Fruit fly (Drosophila melanogaster): ENCODE results near the gene CG34051.
A peak's percentile ranks its signal among the peaks of the same experiment; 100 is the strongest.

Gene CG34051

DNA sequence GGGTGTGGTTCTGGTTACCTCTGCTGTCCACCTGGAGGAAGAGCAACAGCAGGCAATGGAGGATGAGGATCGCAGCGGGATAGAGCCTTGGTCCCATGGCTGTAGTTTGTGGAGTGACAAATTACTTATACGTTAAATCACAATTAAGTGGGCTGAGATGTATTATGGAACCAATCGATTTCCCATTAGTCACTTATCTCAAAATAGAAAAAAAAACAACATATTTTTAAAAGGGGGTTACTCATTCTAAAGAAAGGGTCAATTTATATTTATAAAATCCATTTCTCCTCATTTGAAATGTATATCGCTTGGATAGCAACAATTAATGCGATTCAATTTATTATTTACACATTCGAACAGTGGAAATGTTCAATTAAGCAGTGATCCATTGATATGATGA is at the start of gene CG34051:
TSS of gene CG34051 (minus strand) at position 101 of the 400 bp plus-strand sequence.
- TF ChIP-seq Snoo (tag; optimal IDR thresholded peaks at IDR 0.05) (no peak), CG12605 (GFP tag; IDR thresholded peaks at IDR 0.05) (no peak), CG8301 (tag; optimal IDR thresholded peaks at IDR 0.05) (no peak), CG34367 (tag; optimal IDR thresholded peaks at IDR 0.05) (no peak), CG14655 (GFP tag; optimal IDR thresholded peaks at IDR 0.05) (no peak), rn (GFP tag; IDR thresholded peaks at IDR 0.05) (no peak), Ets98B (GFP tag; IDR thresholded peaks at IDR 0.05) (no peak)

dm6 chr2L:20005064-20005463 is 44.2 kb upstream of the CG34051 start:
- TF ChIP-seq CG32121 (GFP tag; IDR thresholded peaks at IDR 0.05) = no peak
- no peak for TF ChIP-seq EcR (GFP tag; optimal IDR thresholded peaks at IDR 0.05)
- TF ChIP-seq CG4496 (GFP tag; IDR thresholded peaks at IDR 0.05) = no peak
- no peak for TF ChIP-seq CG13204 (GFP tag; optimal IDR thresholded peaks at IDR 0.05)
- TF ChIP-seq fd96Ca (GFP tag; IDR thresholded peaks at IDR 0.05) = no peak
- no peak for TF ChIP-seq CG10348 (GFP tag; IDR thresholded peaks at IDR 0.05)
- TF ChIP-seq Ets98B (GFP tag; IDR thresholded peaks at IDR 0.05) = no peak
- no peak for TF ChIP-seq rn (GFP tag; IDR thresholded peaks at IDR 0.05)
- TF ChIP-seq CG9948 (tag; optimal IDR thresholded peaks at IDR 0.05) = no peak
- TF ChIP-seq CG14655 (GFP tag; optimal IDR thresholded peaks at IDR 0.05) = no peak
- no peak for TF ChIP-seq CG12605 (GFP tag; IDR thresholded peaks at IDR 0.05)
- TF ChIP-seq D1 (tag; optimal IDR thresholded peaks at IDR 0.05) = no peak
- TF ChIP-seq CG15710 (tag; optimal IDR thresholded peaks at IDR 0.05) = no peak
- TF ChIP-seq CG8301 (tag; optimal IDR thresholded peaks at IDR 0.05) = no peak

dm6 chr2L:20004341-20004740 is 43.5 kb upstream of the CG34051 start:
- no peak for TF ChIP-seq CG32121 (GFP tag; IDR thresholded peaks at IDR 0.05)
- TF ChIP-seq gl (tag; optimal IDR thresholded peaks at IDR 0.05) = no peak
- no peak for TF ChIP-seq CG8301 (tag; optimal IDR thresholded peaks at IDR 0.05)
- no peak for TF ChIP-seq CG13204 (GFP tag; optimal IDR thresholded peaks at IDR 0.05)
- TF ChIP-seq rn (GFP tag; IDR thresholded peaks at IDR 0.05) = no peak
- no peak for TF ChIP-seq CG15710 (tag; optimal IDR thresholded peaks at IDR 0.05)
- no peak for TF ChIP-seq Pif1A (GFP tag; optimal IDR thresholded peaks at IDR 0.05)
- TF ChIP-seq CG8159 (tag; optimal IDR thresholded peaks at IDR 0.05) = no peak
- no peak for TF ChIP-seq CG14655 (GFP tag; optimal IDR thresholded peaks at IDR 0.05)
- TF ChIP-seq EcR (GFP tag; optimal IDR thresholded peaks at IDR 0.05) = no peak
- TF ChIP-seq Pif1B (GFP tag; optimal IDR thresholded peaks at IDR 0.05) = no peak
- TF ChIP-seq CG12605 (GFP tag; IDR thresholded peaks at IDR 0.05) = no peak
- TF ChIP-seq Ets98B (GFP tag; IDR thresholded peaks at IDR 0.05) = no peak
- TF ChIP-seq CG4496 (GFP tag; IDR thresholded peaks at IDR 0.05) = no peak

- TF ChIP-seq EcR (GFP tag; optimal IDR thresholded peaks at IDR 0.05) = no peak
- peak; percentile 67 for TF ChIP-seq CG14655 (GFP tag; optimal IDR thresholded peaks at IDR 0.05)
- peak; percentile 43 for TF ChIP-seq CG8301 (tag; optimal IDR thresholded peaks at IDR 0.05)
- TF ChIP-seq CG13204 (GFP tag; optimal IDR thresholded peaks at IDR 0.05) = no peak
- TF ChIP-seq D1 (tag; optimal IDR thresholded peaks at IDR 0.05) = no peak
- peak; percentile 57 for TF ChIP-seq CG15710 (tag; optimal IDR thresholded peaks at IDR 0.05)
- no peak for TF ChIP-seq rn (GFP tag; IDR thresholded peaks at IDR 0.05)
- TF ChIP-seq CG34367 (tag; optimal IDR thresholded peaks at IDR 0.05) = no peak
- TF ChIP-seq fd96Ca (GFP tag; IDR thresholded peaks at IDR 0.05) = no peak
- no peak for TF ChIP-seq CG32121 (GFP tag; IDR thresholded peaks at IDR 0.05)
- peak; percentile 63 for TF ChIP-seq CG9948 (tag; optimal IDR thresholded peaks at IDR 0.05)
- peak; percentile 48 for TF ChIP-seq CG17806 (tag; optimal IDR thresholded peaks at IDR 0.05)
- TF ChIP-seq CG10348 (GFP tag; IDR thresholded peaks at IDR 0.05) = no peak
- TF ChIP-seq Ets98B (GFP tag; IDR thresholded peaks at IDR 0.05) = no peak
- TF ChIP-seq CG4496 (GFP tag; IDR thresholded peaks at IDR 0.05) = no peak
- TF ChIP-seq CG12605 (GFP tag; IDR thresholded peaks at IDR 0.05) = no peak
- peak; percentile 69 for TF ChIP-seq CG8159 (tag; optimal IDR thresholded peaks at IDR 0.05)
- TF ChIP-seq Pif1A (GFP tag; optimal IDR thresholded peaks at IDR 0.05) = peak; percentile 42
- TF ChIP-seq Snoo (tag; optimal IDR thresholded peaks at IDR 0.05) = peak; percentile 15
- TF ChIP-seq gl (tag; optimal IDR thresholded peaks at IDR 0.05) = no peak
- TF ChIP-seq Pif1B (GFP tag; optimal IDR thresholded peaks at IDR 0.05) = peak; percentile 48
Measured at dm6 chr2L:20002086-20002485, 41.3 kb upstream of the CG34051 start.

DNA sequence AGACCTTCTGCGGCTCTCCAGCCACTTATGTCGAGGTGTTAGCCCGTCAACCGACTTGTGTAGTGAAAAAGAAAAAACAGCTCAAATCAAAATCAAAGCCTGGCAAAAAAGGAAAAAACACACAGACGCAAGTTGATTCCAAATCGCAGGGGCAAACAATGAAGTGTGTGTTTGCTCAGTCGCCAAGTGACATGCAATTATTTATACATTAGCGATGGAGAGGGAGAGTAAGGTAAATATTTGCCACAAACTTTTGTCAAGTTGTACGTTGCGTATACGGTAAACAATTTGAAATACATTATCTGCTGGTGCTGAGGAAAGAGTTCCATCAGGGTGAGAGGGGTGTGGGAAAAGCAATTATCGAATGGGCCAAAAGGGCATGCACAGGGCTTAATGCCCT is 37.3 kb upstream of the CG34051 start:
- TF ChIP-seq CG10348 (GFP tag; IDR thresholded peaks at IDR 0.05) = no peak
- TF ChIP-seq CG34367 (tag; optimal IDR thresholded peaks at IDR 0.05) = no peak
- no peak for TF ChIP-seq CG9948 (tag; optimal IDR thresholded peaks at IDR 0.05)
- TF ChIP-seq CG12605 (GFP tag; IDR thresholded peaks at IDR 0.05) = no peak
- TF ChIP-seq Pif1A (GFP tag; optimal IDR thresholded peaks at IDR 0.05) = no peak
- no peak for TF ChIP-seq fd96Ca (GFP tag; IDR thresholded peaks at IDR 0.05)
- no peak for TF ChIP-seq Ets98B (GFP tag; IDR thresholded peaks at IDR 0.05)
- TF ChIP-seq CG8159 (tag; optimal IDR thresholded peaks at IDR 0.05) = no peak
- TF ChIP-seq CG32121 (GFP tag; IDR thresholded peaks at IDR 0.05) = no peak

- TF ChIP-seq EcR (GFP tag; optimal IDR thresholded peaks at IDR 0.05) (no peak), CG10348 (GFP tag; IDR thresholded peaks at IDR 0.05) (no peak), CG17806 (tag; optimal IDR thresholded peaks at IDR 0.05) (no peak), CG32121 (GFP tag; IDR thresholded peaks at IDR 0.05) (no peak), CG15710 (tag; optimal IDR thresholded peaks at IDR 0.05) (no peak), CG8159 (tag; optimal IDR thresholded peaks at IDR 0.05) (no peak), D1 (tag; optimal IDR thresholded peaks at IDR 0.05) (no peak), fd96Ca (GFP tag; IDR thresholded peaks at IDR 0.05) (no peak), CG12605 (GFP tag; IDR thresholded peaks at IDR 0.05) (no peak)
Measured at dm6 chr2L:19992427-19992998, 31.7 kb upstream of the CG34051 start.

Measured in whole organism, pupa.